Fruit fly (Drosophila melanogaster): ENCODE measurements around the gene Atg4a.

Atg4a gene

dm6 chr2L:1075753-1076152 lies 5.0 kb upstream of the Atg4a start (continued):
- TF ChIP-seq unc-4 (GFP tag; IDR thresholded peaks at IDR 0.05; ENCODE audit: partially characterized antibody) (no peak), ems (GFP tag; optimal IDR thresholded peaks at IDR 0.05) (peak; percentile 92), CG7745 (tag; optimal IDR thresholded peaks at IDR 0.05) (peak; percentile 23), kay (GFP tag; optimal IDR thresholded peaks at IDR 0.05) (peak; percentile 85), ttk (GFP tag; IDR thresholded peaks at IDR 0.05) (peak; percentile 96), Ada2b (GFP tag; IDR thresholded peaks at IDR 0.05) (peak; percentile 94), yki (optimal IDR thresholded peaks at IDR 0.05) (no peak), Atf-2 (GFP tag; optimal IDR thresholded peaks at IDR 0.05) (peak; percentile 93), CG9876 (GFP tag; optimal IDR thresholded peaks at IDR 0.05) (peak; percentile 89), vfl (GFP tag; optimal IDR thresholded peaks at IDR 0.05) (peak; percentile 76), ken (GFP tag; IDR thresholded peaks at IDR 0.05) (peak; percentile 96), pb (GFP tag; optimal IDR thresholded peaks at IDR 0.05) (peak; percentile 92), tx (GFP tag; optimal IDR thresholded peaks at IDR 0.05) (peak; percentile 94), Gsc (GFP tag; IDR thresholded peaks at IDR 0.05) (peak; percentile 90), Gug (GFP tag; IDR thresholded peaks at IDR 0.05) (peak; percentile 95), luna (GFP tag; optimal IDR thresholded peaks at IDR 0.05) (no peak), CHES-1-like (GFP tag; optimal IDR thresholded peaks at IDR 0.05) (peak; percentile 90), CG15696 (tag; optimal IDR thresholded peaks at IDR 0.05) (peak; percentile 90), CG4707 (GFP tag; optimal IDR thresholded peaks at IDR 0.05) (peak; percentile 83), lilli (GFP tag; optimal IDR thresholded peaks at IDR 0.05) (peak; percentile 90), klu (GFP tag; IDR thresholded peaks at IDR 0.05) (peak; percentile 75), Antp (GFP tag; optimal IDR thresholded peaks at IDR 0.05) (peak; percentile 96), pan (optimal IDR thresholded peaks at IDR 0.05) (peak in 1 of 2 experiments; percentile 81), pan (GFP tag; optimal IDR thresholded peaks at IDR 0.05 in 1 of 2, IDR thresholded peaks at IDR 0.05 in 1 of 2) (peak; percentile 61 to 93), jumu (GFP tag; optimal IDR thresholded peaks at IDR 0.05) (peak; percentile 95), phol (tag; optimal IDR thresholded peaks at IDR 0.05) (peak; percentile 92), zen2 (GFP tag; IDR thresholded peaks at IDR 0.05; ENCODE audit: partially characterized antibody) (no peak), CG6813 (GFP tag; optimal IDR thresholded peaks at IDR 0.05) (peak; percentile 80), Spps (tag; optimal IDR thresholded peaks at IDR 0.05) (peak; percentile 76), CG10267 (tag; optimal IDR thresholded peaks at IDR 0.05) (peak; percentile 84)

dm6 chr2L:1077053-1077452 lies 3.7 kb upstream of the Atg4a start:
- TF ChIP-seq CG1832 (GFP tag; optimal IDR thresholded peaks at IDR 0.05) (peak; percentile 12), cg (GFP tag; optimal IDR thresholded peaks at IDR 0.05) (peak; percentile 97), klu (GFP tag; IDR thresholded peaks at IDR 0.05) (no peak), nau (GFP tag; optimal IDR thresholded peaks at IDR 0.05) (no peak), Poxn (GFP tag; IDR thresholded peaks at IDR 0.05) (no peak), fd64A (GFP tag; optimal IDR thresholded peaks at IDR 0.05) (no peak), pzg (GFP tag; optimal IDR thresholded peaks at IDR 0.05) (no peak), CG1603 (tag; optimal IDR thresholded peaks at IDR 0.05) (no peak), HLHmδ (GFP tag; optimal IDR thresholded peaks at IDR 0.05) (peak; percentile 62), dan (GFP tag; IDR thresholded peaks at IDR 0.05) (no peak), Awh (GFP tag; IDR thresholded peaks at IDR 0.05) (no peak), Ravus (GFP tag; IDR thresholded peaks at IDR 0.05) (no peak), CG10267 (tag; optimal IDR thresholded peaks at IDR 0.05) (no peak), fd3F (GFP tag; optimal IDR thresholded peaks at IDR 0.05) (no peak), Hey (tag; optimal IDR thresholded peaks at IDR 0.05) (no peak), Six4 (GFP tag; optimal IDR thresholded peaks at IDR 0.05) (no peak), B-H2 (GFP tag; optimal IDR thresholded peaks at IDR 0.05) (no peak), CkIIα-i1 (GFP tag; IDR thresholded peaks at IDR 0.05) (no peak), gsb (GFP tag; IDR thresholded peaks at IDR 0.05) (no peak), esg (GFP tag; conservative IDR thresholded peaks at IDR 0.05) (no peak), tio (GFP tag; optimal IDR thresholded peaks at IDR 0.05) (no peak), CG31224 (GFP tag; IDR thresholded peaks at IDR 0.05) (no peak), da (GFP tag; optimal IDR thresholded peaks at IDR 0.05) (no peak), lilli (GFP tag; optimal IDR thresholded peaks at IDR 0.05) (no peak), NK7.1 (GFP tag; optimal IDR thresholded peaks at IDR 0.05) (peak; percentile 1), slbo (GFP tag; IDR thresholded peaks at IDR 0.05) (no peak)

Data from whole organism, embryonic.